Worm (Caenorhabditis elegans): Measurements from ENCODE around the gene T18D3.1.

Gene T18D3.1

DNA sequence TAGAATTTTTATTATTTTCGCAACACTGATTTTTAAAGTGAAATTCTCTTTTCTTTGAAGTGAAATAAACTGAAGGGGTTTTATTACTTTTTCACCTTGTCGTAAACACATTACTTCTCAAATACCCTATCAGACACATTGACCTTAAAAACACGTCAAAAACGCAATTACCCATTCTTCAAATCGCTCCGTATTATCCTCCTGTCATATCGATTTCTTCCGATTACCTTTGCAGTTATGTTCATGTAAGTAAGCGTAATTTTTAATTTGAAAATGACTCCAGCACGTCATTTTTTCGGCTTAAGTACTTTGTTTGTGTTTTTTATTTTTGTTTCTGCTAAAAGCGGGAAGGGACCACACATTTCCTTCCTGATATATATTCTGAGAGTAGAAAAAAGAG lies 16.3 kb upstream of the T18D3.1 start:
- no peak for TF ChIP-seq fos-1 (tag; optimal IDR thresholded peaks at IDR 0.05)
- no peak for TF ChIP-seq nhr-77 (tag; optimal IDR thresholded peaks at IDR 0.05)
- no peak for TF ChIP-seq nhr-28 (tag; optimal IDR thresholded peaks at IDR 0.05)

DNA sequence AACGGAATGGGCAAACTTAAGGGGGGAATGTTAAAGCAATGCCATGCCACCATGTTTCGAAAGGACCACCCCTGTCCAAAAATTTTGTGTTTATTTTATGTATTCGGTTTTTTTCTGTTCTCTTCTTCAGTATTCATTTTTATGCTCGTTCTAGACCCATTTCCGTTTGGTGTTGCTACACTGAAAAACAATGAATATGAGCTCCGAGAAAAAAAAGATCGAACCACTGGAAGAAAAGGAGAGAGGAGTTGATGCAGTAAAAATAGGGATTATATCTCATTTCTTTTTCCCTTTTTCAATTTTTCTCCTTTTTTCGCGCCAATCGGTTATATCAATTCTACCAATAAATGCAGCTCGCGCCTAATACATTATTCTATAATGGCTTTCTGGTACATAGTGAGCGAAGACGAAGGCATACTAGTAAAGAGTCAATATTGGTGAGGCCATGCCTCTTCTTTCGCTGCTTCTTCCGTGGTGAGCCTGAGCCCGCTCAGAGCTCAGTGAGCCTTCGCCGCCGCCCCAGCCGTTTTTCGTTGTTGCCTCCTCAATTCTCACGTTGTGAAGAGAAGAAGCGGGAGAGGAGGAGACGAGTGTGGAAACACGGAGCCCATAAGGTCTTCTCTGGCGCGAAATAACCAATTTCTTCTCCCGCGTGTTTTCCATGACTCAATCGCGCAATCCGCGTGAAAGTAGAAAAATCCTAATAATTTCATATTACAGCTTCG lies 14.4 kb upstream of the T18D3.1 start:
- TF ChIP-seq dmd-6 (GFP tag; IDR thresholded peaks at IDR 0.05) (0 out of 2 replicates have a peak, but pooled peaks have one; percentile 11), ama-1 (optimal IDR thresholded peaks at IDR 0.05) (no peak), nhr-76 (tag; optimal IDR thresholded peaks at IDR 0.05) (no peak), nhr-237 (tag; optimal IDR thresholded peaks at IDR 0.05) (no peak), nhr-6 (tag; optimal IDR thresholded peaks at IDR 0.05) (no peak), nhr-48 (tag; optimal IDR thresholded peaks at IDR 0.05) (no peak), saeg-2 (GFP tag; IDR thresholded peaks at IDR 0.05) (no peak), pha-4 (GFP tag; IDR thresholded peaks at IDR 0.05) (0 out of 2 replicates have a peak, but pooled peaks have one; percentile 20), pha-4 (tag; optimal IDR thresholded peaks at IDR 0.05) (no peak), aha-1 (tag) (peak; percentile 83), rbr-2 (tag; optimal IDR thresholded peaks at IDR 0.05) (peak; percentile 16), hmg-1.1 (GFP tag; IDR thresholded peaks at IDR 0.05) (peak; percentile 29; the same call in 1 of the 2 replicates), F49E8.2 (tag; optimal IDR thresholded peaks at IDR 0.05; ENCODE audit: borderline replicate concordance) (no peak), lsy-2 (tag; optimal IDR thresholded peaks at IDR 0.05) (no peak), tra-1 (GFP tag; IDR thresholded peaks at IDR 0.05) (no peak), nhr-25 (tag; optimal IDR thresholded peaks at IDR 0.05; ENCODE audit: borderline replicate concordance, insufficient read depth) (no peak), nhr-102 (tag; optimal IDR thresholded peaks at IDR 0.05) (no peak), tag-97 (GFP tag; IDR thresholded peaks at IDR 0.05) (no peak), sdz-12 (GFP tag; optimal IDR thresholded peaks at IDR 0.05) (no peak), gei-8 (GFP tag; optimal IDR thresholded peaks at IDR 0.05) (no peak), unc-130 (GFP tag; optimal IDR thresholded peaks at IDR 0.05) (no peak), php-3 (GFP tag; IDR thresholded peaks at IDR 0.05) (no peak), madf-5 (GFP tag; IDR thresholded peaks at IDR 0.05) (no peak), ztf-11 (tag; optimal IDR thresholded peaks at IDR 0.05) (no peak), ZK337.2 (GFP tag; IDR thresholded peaks at IDR 0.05) (no peak), set-16 (GFP tag; IDR thresholded peaks at IDR 0.05) (peak; percentile 71), unc-62 (GFP tag; optimal IDR thresholded peaks at IDR 0.05 in 1 of 2) (peak in 1 of 2 experiments; percentile 55), unc-62 (tag; optimal IDR thresholded peaks at IDR 0.05) (no peak), madf-9 (GFP tag; conservative IDR thresholded peaks at IDR 0.05) (no peak)

DNA sequence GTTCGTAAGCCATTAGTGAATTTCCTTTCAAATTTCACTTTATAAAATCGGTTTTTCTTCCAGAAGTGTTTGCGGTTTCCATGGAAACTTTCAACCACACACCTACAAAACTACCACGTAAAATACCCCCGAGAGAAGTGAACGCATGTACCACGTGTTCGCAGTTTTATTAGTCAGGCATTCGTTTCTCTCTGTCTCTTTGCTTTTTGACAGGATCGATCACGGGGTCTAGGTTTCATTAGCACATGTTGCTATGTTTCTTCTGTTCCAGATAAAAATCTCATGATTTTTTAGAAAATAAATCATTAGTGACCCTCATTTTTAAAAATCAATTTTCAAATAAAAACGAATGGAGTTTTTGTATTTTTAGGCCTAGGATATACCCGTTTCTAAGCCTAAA lies 10.1 kb upstream of the T18D3.1 start:
- TF ChIP-seq dve-1 (tag; optimal IDR thresholded peaks at IDR 0.05; ENCODE audit: insufficient read depth) (peak; percentile 42), nhr-11 (tag; optimal IDR thresholded peaks at IDR 0.05) (no peak), mdl-1 (tag; optimal IDR thresholded peaks at IDR 0.05) (peak in 1 of 2 experiments; percentile 27), mxl-3 (GFP tag; optimal IDR thresholded peaks at IDR 0.05) (peak; percentile 48), cey-2 (tag; optimal IDR thresholded peaks at IDR 0.05; ENCODE audit: borderline replicate concordance, insufficient read depth) (no peak), hlh-11 (tag; optimal IDR thresholded peaks at IDR 0.05) (peak; percentile 41), unc-62 (GFP tag; optimal IDR thresholded peaks at IDR 0.05 in 1 of 2) (no peak), unc-62 (tag; optimal IDR thresholded peaks at IDR 0.05) (no peak), lsy-2 (tag; optimal IDR thresholded peaks at IDR 0.05) (peak in 1 of 2 experiments; percentile 25), lir-3 (tag; optimal IDR thresholded peaks at IDR 0.05) (no peak), hmg-1.1 (GFP tag; IDR thresholded peaks at IDR 0.05) (peak; percentile 15; the same call in 1 of the 2 replicates), hlh-30 (tag; optimal IDR thresholded peaks at IDR 0.05; ENCODE audit: insufficient read depth) (peak; percentile 87), nhr-28 (tag; optimal IDR thresholded peaks at IDR 0.05) (peak; percentile 8), dmd-8 (GFP tag; IDR thresholded peaks at IDR 0.05) (no peak), dpl-1 (GFP tag; optimal IDR thresholded peaks at IDR 0.05) (no peak), F49E8.2 (tag; optimal IDR thresholded peaks at IDR 0.05; ENCODE audit: borderline replicate concordance) (no peak), lin-38 (GFP tag; IDR thresholded peaks at IDR 0.05) (0 out of 2 replicates have a peak, but pooled peaks have one; percentile 7)

Measured in whole organism, L4 larva.